Worm (Caenorhabditis elegans) whole organism, young adult: ENCODE results near the gene srg-39.
A peak's percentile ranks its signal among the peaks of the same experiment; 100 is the strongest.

Experiments
- B0019.2 ChIP-seq: fragments of 200-800 bp; sonication (Bioruptor generic); conservative IDR thresholded peaks from 2 replicates; pipeline ENCODE4 v1.3.6; 2022; ENCODE audit warnings: missing genetic modification reagents, missing genetic modification characterization, missing compliant biosample characterization
- B0035.1 ChIP-seq: sonication (generic microtip); optimal IDR thresholded peaks from 2 replicates; lab custom pipeline; 2016; ENCODE audit warnings: missing genetic modification characterization, mild to moderate bottlenecking, missing compliant biosample characterization, missing genotype, missing genetic modification reagents
- C17E4.6 ChIP-seq: fragments of 200-800 bp; sonication (Bioruptor generic); IDR thresholded peaks from 2 replicates; pipeline ENCODE4 v1.3.6; 2022; ENCODE audit warnings: missing genetic modification reagents, missing genetic modification characterization, missing compliant biosample characterization
- D2030.7 ChIP-seq: fragments of 200-800 bp; sonication (Bioruptor generic); IDR thresholded peaks from 2 replicates; pipeline ENCODE4 v1.3.6; 2022; ENCODE audit warnings: missing genetic modification reagents, missing genetic modification characterization, missing compliant biosample characterization
- F37B4.10 ChIP-seq: fragments of 200-800 bp; sonication (Bioruptor generic); IDR thresholded peaks from 2 replicates; pipeline ENCODE4 v1.3.6; 2022; ENCODE audit warnings: missing genetic modification characterization, missing compliant biosample characterization
- F39B2.1 ChIP-seq: fragments of 200-800 bp; sonication (Bioruptor generic); IDR thresholded peaks from 2 replicates; pipeline ENCODE4 v1.3.6; 2022; ENCODE audit warnings: missing genetic modification reagents, missing genetic modification characterization, missing compliant biosample characterization
- F49E8.2 ChIP-seq: sonication (generic microtip); optimal IDR thresholded peaks from 3 replicates; lab custom pipeline; 2017; ENCODE audit warnings: missing genetic modification characterization, mild to moderate bottlenecking, missing compliant biosample characterization, antibody characterized with exemption, moderate library complexity; ENCODE audit not compliant: insufficient read depth
- F57C9.4 ChIP-seq: sonication (generic microtip); optimal IDR thresholded peaks from 2 replicates; lab custom pipeline; 2017; ENCODE audit warnings: mild to moderate bottlenecking, missing genetic modification characterization, missing compliant biosample characterization
- K11D2.4 ChIP-seq: fragments of 200-800 bp; sonication (Bioruptor generic); IDR thresholded peaks from 2 replicates; pipeline ENCODE4 v1.3.6; 2022; ENCODE audit warnings: missing genetic modification reagents, missing genetic modification characterization, missing compliant biosample characterization
- T26A5.8 ChIP-seq: sonication (generic microtip); optimal IDR thresholded peaks from 2 replicates; lab custom pipeline; 2016; ENCODE audit warnings: missing genetic modification characterization, missing compliant biosample characterization
- Y53F4B.3 ChIP-seq: fragments of 200-800 bp; sonication (Bioruptor generic); IDR thresholded peaks from 2 replicates; pipeline ENCODE4 v1.3.6; 2022; ENCODE audit warnings: missing genetic modification reagents, missing genetic modification characterization, missing compliant biosample characterization
- Y67H2A.10 ChIP-seq: fragments of 200-800 bp; sonication (Bioruptor generic); conservative IDR thresholded peaks from 2 replicates; pipeline ENCODE4 v1.3.6; 2022; ENCODE audit warnings: missing genetic modification reagents, missing genetic modification characterization, missing compliant biosample characterization
- Y79H2A.3 ChIP-seq: fragments of 200-800 bp; sonication (Bioruptor generic); conservative IDR thresholded peaks from 2 replicates; pipeline ENCODE4 v1.3.6; 2022; ENCODE audit warnings: missing genetic modification reagents, missing genetic modification characterization, missing compliant biosample characterization
- aptf-2 ChIP-seq: fragments of 200-800 bp; sonication (Bioruptor generic); conservative IDR thresholded peaks from 2 replicates; pipeline ENCODE4 v1.3.6; 2022; ENCODE audit warnings: missing genetic modification reagents, missing genetic modification characterization, missing compliant biosample characterization
- atf-7 ChIP-seq: sonication (generic microtip); optimal IDR thresholded peaks from 2 replicates; lab custom pipeline; 2017; ENCODE audit warnings: mild to moderate bottlenecking, missing genetic modification characterization, missing compliant biosample characterization
- attf-3 ChIP-seq: fragments of 200-800 bp; sonication (Bioruptor generic); conservative IDR thresholded peaks from 2 replicates; pipeline ENCODE4 v1.3.6; 2022; ENCODE audit warnings: missing genetic modification reagents, missing genetic modification characterization, missing compliant biosample characterization
- bed-1 ChIP-seq: fragments of 200-800 bp; sonication (Bioruptor generic); IDR thresholded peaks from 2 replicates; pipeline ENCODE4 v1.3.6; 2022; ENCODE audit warnings: missing genetic modification reagents, missing genetic modification characterization, missing compliant biosample characterization
- cebp-1 ChIP-seq, 2 experiments: fragments of 200-800 bp in 1 of 2; sonication (Bioruptor generic) in 1 of 2; sonication (generic microtip) in 1 of 2; IDR thresholded peaks in 1 of 2; optimal IDR thresholded peaks in 1 of 2; 2 replicates each; pipeline versions ENCODE4 v1.3.6 to Lab custom; 2017 to 2022; ENCODE audit warnings: missing compliant biosample characterization in 2 of 2, missing genetic modification characterization in 2 of 2, mild to moderate bottlenecking in 1 of 2, missing genetic modification reagents in 1 of 2, moderate library complexity in 1 of 2
- ceh-100 ChIP-seq: fragments of 200-800 bp; sonication (Bioruptor generic); IDR thresholded peaks from 2 replicates; pipeline ENCODE4 v1.3.6; 2022; ENCODE audit warnings: missing genetic modification reagents, missing genetic modification characterization, missing compliant biosample characterization
- ceh-91 ChIP-seq: fragments of 200-800 bp; sonication (Bioruptor generic); IDR thresholded peaks from 2 replicates; pipeline ENCODE4 v1.3.6; 2022; ENCODE audit warnings: missing genetic modification reagents, missing genetic modification characterization, missing compliant biosample characterization
- chd-7 ChIP-seq: sonication (generic microtip); optimal IDR thresholded peaks from 2 replicates; lab custom pipeline; 2016; ENCODE audit warnings: mild to moderate bottlenecking, missing genetic modification characterization, moderate library complexity, missing compliant biosample characterization
- dpff-1 ChIP-seq: sonication (generic microtip); optimal IDR thresholded peaks from 2 replicates; lab custom pipeline; 2017; ENCODE audit warnings: mild to moderate bottlenecking, missing genetic modification characterization, missing compliant biosample characterization
- dpl-1 ChIP-seq: fragments of 150-350 bp; optimal IDR thresholded peaks from 2 replicates; lab custom pipeline; 2014; ENCODE audit warnings: missing biosample characterization, missing genetic modification reagents, missing genetic modification characterization
- efl-1 ChIP-seq: fragments of 150-350 bp; optimal IDR thresholded peaks from 2 replicates; lab custom pipeline; 2014; ENCODE audit warnings: missing biosample characterization, missing genetic modification reagents, missing genetic modification characterization
- egl-44 ChIP-seq: fragments of 200-800 bp; sonication (Bioruptor generic); IDR thresholded peaks from 2 replicates; pipeline ENCODE4 v1.3.6; 2022; ENCODE audit warnings: missing genetic modification reagents, missing genetic modification characterization, missing compliant biosample characterization
- ekl-4 ChIP-seq: fragments of 200-800 bp; sonication (Bioruptor generic); IDR thresholded peaks from 2 replicates; pipeline ENCODE4 v1.3.6; 2022; ENCODE audit warnings: missing genetic modification reagents, missing genetic modification characterization, missing compliant biosample characterization
- ets-4 ChIP-seq: fragments of 200-800 bp; sonication (Bioruptor generic); optimal IDR thresholded peaks from 2 replicates; lab custom pipeline; 2018; ENCODE audit warnings: mild to moderate bottlenecking, missing genetic modification characterization, missing compliant biosample characterization
- hlh-26 ChIP-seq: fragments of 200-800 bp; sonication (Bioruptor generic); conservative IDR thresholded peaks from 2 replicates; pipeline ENCODE4 v1.3.6; 2022; ENCODE audit warnings: missing genetic modification reagents, missing genetic modification characterization, missing compliant biosample characterization
- hmg-1.2 ChIP-seq: fragments of 200-800 bp; sonication (Bioruptor generic); IDR thresholded peaks from 2 replicates; pipeline ENCODE4 v1.3.6; 2022; ENCODE audit warnings: missing genetic modification reagents, missing genetic modification characterization, missing compliant biosample characterization
- hmg-20 ChIP-seq: fragments of 200-800 bp; sonication (Bioruptor generic); IDR thresholded peaks from 2 replicates; pipeline ENCODE4 v1.3.6; 2022; ENCODE audit warnings: missing genetic modification reagents, missing genetic modification characterization, missing compliant biosample characterization
- lag-1 ChIP-seq: fragments of 200-800 bp; sonication (Bioruptor generic); IDR thresholded peaks from 2 replicates; pipeline ENCODE4 v1.3.6; 2022; ENCODE audit warnings: missing genetic modification reagents, missing genetic modification characterization, missing compliant biosample characterization
- let-526 ChIP-seq: fragments of 200-800 bp; sonication (Bioruptor generic); IDR thresholded peaks from 2 replicates; pipeline ENCODE4 v1.3.6; 2022; ENCODE audit warnings: missing genetic modification reagents, missing genetic modification characterization, missing compliant biosample characterization
- lin-54 ChIP-seq: fragments of 200-800 bp; sonication (Bioruptor generic); optimal IDR thresholded peaks from 2 replicates; lab custom pipeline; 2018; ENCODE audit warnings: mild to moderate bottlenecking, missing genetic modification characterization, missing compliant biosample characterization
- madf-10 ChIP-seq: sonication (generic microtip); optimal IDR thresholded peaks from 2 replicates; lab custom pipeline; 2016; ENCODE audit warnings: mild to moderate bottlenecking, missing genetic modification characterization, missing compliant biosample characterization
- mcd-1 ChIP-seq: fragments of 200-800 bp; sonication (Bioruptor generic); IDR thresholded peaks from 2 replicates; pipeline ENCODE4 v1.3.6; 2022; ENCODE audit warnings: missing genetic modification reagents, missing genetic modification characterization, missing compliant biosample characterization
- mes-4 ChIP-seq: sonication (generic microtip); optimal IDR thresholded peaks from 2 replicates; lab custom pipeline; 2016; ENCODE audit warnings: missing genotype, missing genetic modification characterization, missing compliant biosample characterization
- nfya-2 ChIP-seq: fragments of 200-800 bp; sonication (Bioruptor generic); IDR thresholded peaks from 2 replicates; pipeline ENCODE4 v1.3.6; 2022; ENCODE audit warnings: missing genetic modification reagents, missing genetic modification characterization, missing compliant biosample characterization
- nhr-120 ChIP-seq: fragments of 200-800 bp; sonication (Bioruptor generic); IDR thresholded peaks from 2 replicates; pipeline ENCODE4 v1.3.6; 2022; ENCODE audit warnings: missing genetic modification characterization, missing compliant biosample characterization
- rpc-1 ChIP-seq, 2 experiments: fragments of 150-350 bp in 1 of 2; sonication (generic microtip) in 1 of 2; optimal IDR thresholded peaks; 2 replicates each; lab custom pipeline; 2014 to 2018; ENCODE audit warnings: missing biosample characterization in 1 of 2, missing genetic modification characterization in 1 of 2, missing genetic modification reagents in 1 of 2, missing genotype in 1 of 2
- sptf-2 ChIP-seq: fragments of 200-800 bp; sonication (Bioruptor generic); optimal IDR thresholded peaks from 2 replicates; lab custom pipeline; 2018; ENCODE audit warnings: mild to moderate bottlenecking, missing genetic modification characterization, missing compliant biosample characterization
- tlf-1 ChIP-seq: fragments of 200-800 bp; sonication (Bioruptor generic); optimal IDR thresholded peaks from 2 replicates; lab custom pipeline; 2018; ENCODE audit warnings: mild to moderate bottlenecking, missing genetic modification characterization, missing compliant biosample characterization
- unc-62 ChIP-seq: fragments of 150-350 bp; optimal IDR thresholded peaks from 2 replicates; lab custom pipeline; 2014; ENCODE audit warnings: missing biosample characterization, missing genetic modification reagents, missing genetic modification characterization
- xnd-1 ChIP-seq: sonication (generic microtip); optimal IDR thresholded peaks from 2 replicates; lab custom pipeline; 2016; ENCODE audit warnings: missing genotype, missing genetic modification reagents, missing genetic modification characterization, missing compliant biosample characterization
- zfh-2 ChIP-seq: fragments of 200-800 bp; sonication (Bioruptor generic); conservative IDR thresholded peaks from 2 replicates; pipeline ENCODE4 v1.3.6; 2022; ENCODE audit warnings: missing genetic modification reagents, missing genetic modification characterization, missing compliant biosample characterization
- ztf-25 ChIP-seq: fragments of 200-800 bp; sonication (Bioruptor generic); IDR thresholded peaks from 2 replicates; pipeline ENCODE4 v1.3.6; 2022; ENCODE audit warnings: missing genetic modification reagents, missing genetic modification characterization, missing compliant biosample characterization
- ztf-28 ChIP-seq: fragments of 200-800 bp; sonication (Bioruptor generic); IDR thresholded peaks from 2 replicates; pipeline ENCODE4 v1.3.6; 2022; ENCODE audit warnings: missing genetic modification reagents, missing genetic modification characterization, missing compliant biosample characterization
- ztf-3 ChIP-seq: fragments of 200-800 bp; sonication (Bioruptor generic); optimal IDR thresholded peaks from 2 replicates; lab custom pipeline; 2018; ENCODE audit warnings: mild to moderate bottlenecking, missing genetic modification characterization, missing compliant biosample characterization

The srg-39 gene

ce11 chrV:11113041-11113574 is 39.1 kb downstream of the srg-39 start, which contains the start of gene erfa-3 (continued):
- TF ChIP-seq attf-3 (GFP tag; lab: Robert Waterston, UW) (no peak), madf-10 (tag; lab: Kevin White, UChicago) (peak; percentile 7), ets-4 (GFP tag; lab: Kevin White, UChicago) (no peak), F39B2.1 (no peak), mcd-1 (GFP tag; lab: Robert Waterston, UW) (peak; percentile 68), ztf-28 (no peak), lag-1 (GFP tag; lab: Robert Waterston, UW) (no peak), Y53F4B.3 (GFP tag; lab: Robert Waterston, UW) (no peak), C17E4.6 (GFP tag; lab: Robert Waterston, UW) (no peak), F57C9.4 (tag; lab: Kevin White, UChicago) (no peak), egl-44 (GFP tag; lab: Robert Waterston, UW) (peak; percentile 45; the same call in 1 of the 2 replicates), hmg-1.2 (GFP tag; lab: Robert Waterston, UW) (peak; percentile 43; the same call in 1 of the 2 replicates), nhr-120 (GFP tag; lab: Robert Waterston, UW) (no peak), dpl-1 (peak; percentile 27), F49E8.2 (tag; lab: Kevin White, UChicago) (peak; percentile 39), B0035.1 (tag; lab: Kevin White, UChicago) (no peak), bed-1 (no peak), T26A5.8 (no peak), ztf-25 (no peak), sptf-2 (GFP tag; lab: Kevin White, UChicago) (peak; percentile 70), nfya-2 (no peak), ceh-91 (GFP tag; lab: Robert Waterston, UW) (no peak; the same call in 1 of the 2 replicates), D2030.7 (peak; percentile 38; the same call in 1 of the 2 replicates), zfh-2 (GFP tag; lab: Robert Waterston, UW) (no peak), ztf-3 (GFP tag; lab: Kevin White, UChicago) (no peak), ekl-4 (GFP tag; lab: Robert Waterston, UW) (peak; percentile 62; the same call in 1 of the 2 replicates), unc-62 (GFP tag; lab: Kevin White, UChicago) (no peak), hmg-20 (GFP tag; lab: Robert Waterston, UW) (peak; percentile 61; the same call in 1 of the 2 replicates), efl-1 (GFP tag; lab: Kevin White, UChicago) (peak; percentile 41), rpc-1 (optimal IDR thresholded peaks at IDR 0.05; lab: Kevin White, UChicago) (peak; percentile 44), rpc-1 (tag; optimal IDR thresholded peaks at IDR 0.05; lab: Kevin White, UChicago) (no peak), dpff-1 (tag; lab: Kevin White, UChicago) (no peak), hlh-26 (GFP tag; lab: Robert Waterston, UW) (no peak), F37B4.10 (GFP tag; lab: Robert Waterston, UW) (no peak), aptf-2 (GFP tag; lab: Robert Waterston, UW) (no peak), Y67H2A.10 (GFP tag; lab: Robert Waterston, UW) (peak; percentile 49; the same call in 1 of the 2 replicates), Y79H2A.3 (GFP tag; lab: Robert Waterston, UW) (0 out of 2 replicates have a peak, but pooled peaks have one; percentile 25), cebp-1 (GFP tag; IDR thresholded peaks at IDR 0.05; lab: Robert Waterston, UW) (peak; percentile 93), cebp-1 (tag; optimal IDR thresholded peaks at IDR 0.05; lab: Kevin White, UChicago) (peak; percentile 97), xnd-1 (tag; lab: Kevin White, UChicago) (no peak), B0019.2 (0 out of 2 replicates have a peak, but pooled peaks have one; percentile 21), K11D2.4 (GFP tag; lab: Robert Waterston, UW) (0 out of 2 replicates have a peak, but pooled peaks have one; percentile 41), lin-54 (peak; percentile 58), atf-7 (tag; lab: Kevin White, UChicago) (no peak), let-526 (GFP tag; lab: Robert Waterston, UW) (0 out of 2 replicates have a peak, but pooled peaks have one; percentile 52), mes-4 (tag; lab: Kevin White, UChicago) (no peak), chd-7 (tag; lab: Kevin White, UChicago) (no peak), tlf-1 (GFP tag; lab: Kevin White, UChicago) (no peak), ceh-100 (peak; percentile 73)
